Fruit fly (Drosophila melanogaster): ENCODE data around the gene CYLD.

Gene CYLD

DNA sequence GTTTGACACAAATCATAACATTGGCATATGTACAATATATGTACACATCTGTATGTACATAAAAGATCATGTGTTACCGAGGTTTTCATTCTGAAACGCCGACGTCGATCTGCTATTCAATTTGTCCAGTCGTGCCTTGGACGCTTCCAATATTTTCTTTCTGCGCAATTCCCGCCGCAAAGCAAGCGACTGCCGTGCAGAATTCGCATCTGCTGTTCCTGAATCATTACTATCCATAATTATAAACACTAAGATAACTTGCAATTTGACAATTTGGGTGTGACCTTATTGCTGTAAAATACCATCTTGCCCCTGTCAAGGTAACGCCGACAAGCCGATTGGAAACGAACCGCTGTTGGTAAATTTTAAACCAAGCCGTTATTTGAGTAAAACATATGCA, 12.2 kb upstream of the CYLD start (continued):
- peak; percentile 97 for TF ChIP-seq CG30020 (tag; optimal IDR thresholded peaks at IDR 0.05)
- TF ChIP-seq MESR4 (GFP tag; optimal IDR thresholded peaks at IDR 0.05) = peak; percentile 83
- TF ChIP-seq Ets65A (GFP tag) = peak; percentile 54
- TF ChIP-seq CG14710 (tag; optimal IDR thresholded peaks at IDR 0.05) = peak; percentile 23
- peak; percentile 26 for TF ChIP-seq zen (tag; optimal IDR thresholded peaks at IDR 0.05)
- TF ChIP-seq D19B (GFP tag; optimal IDR thresholded peaks at IDR 0.05) = no peak
- TF ChIP-seq CG10462 (GFP tag; optimal IDR thresholded peaks at IDR 0.05) = no peak
- TF ChIP-seq NC2α (GFP tag; optimal IDR thresholded peaks at IDR 0.05) = no peak
- TF ChIP-seq peb (GFP tag; IDR thresholded peaks at IDR 0.05) = no peak
- TF ChIP-seq CG12659 (GFP tag; optimal IDR thresholded peaks at IDR 0.05) = peak; percentile 62
- no peak for TF ChIP-seq CG12769 (tag; optimal IDR thresholded peaks at IDR 0.05)
- peak; percentile 63 for TF ChIP-seq stwl (tag; optimal IDR thresholded peaks at IDR 0.05)
- TF ChIP-seq CG9215 (GFP tag; IDR thresholded peaks at IDR 0.05) = no peak
- no peak for TF ChIP-seq CG16813 (GFP tag; IDR thresholded peaks at IDR 0.05; ENCODE audit: partially characterized antibody)
- TF ChIP-seq zen2 (GFP tag; IDR thresholded peaks at IDR 0.05; ENCODE audit: partially characterized antibody) = no peak
- TF ChIP-seq sens (GFP tag) = peak; percentile 72
- TF ChIP-seq pzg (GFP tag; optimal IDR thresholded peaks at IDR 0.05) = peak; percentile 69
- peak in 1 of 2 experiments; percentile 60 for TF ChIP-seq crp (GFP tag; optimal IDR thresholded peaks at IDR 0.05)
- TF ChIP-seq onecut (GFP tag; IDR thresholded peaks at IDR 0.05) = no peak
- TF ChIP-seq CG13296 (GFP tag; optimal IDR thresholded peaks at IDR 0.05) = peak; percentile 2
- TF ChIP-seq CG13424 (tag; optimal IDR thresholded peaks at IDR 0.05) = no peak
- TF ChIP-seq Elba2 (GFP tag; optimal IDR thresholded peaks at IDR 0.05) = peak; percentile 27
- TF ChIP-seq CG10267 (tag; optimal IDR thresholded peaks at IDR 0.05) = peak; percentile 5
- peak; percentile 31 for TF ChIP-seq E2f2 (GFP tag; IDR thresholded peaks at IDR 0.05)
- TF ChIP-seq CG2202 (tag; optimal IDR thresholded peaks at IDR 0.05) = no peak
- peak; percentile 37 for TF ChIP-seq CG15514 (GFP tag; optimal IDR thresholded peaks at IDR 0.05)
- TF ChIP-seq Sry-δ (GFP tag; optimal IDR thresholded peaks at IDR 0.05) = peak; percentile 42
- TF ChIP-seq CG1024 (GFP tag; IDR thresholded peaks at IDR 0.05) = 0 out of 2 replicates have a peak, but pooled peaks have one; percentile 42
- TF ChIP-seq CTCF (GFP tag; optimal IDR thresholded peaks at IDR 0.05) = no peak
- TF ChIP-seq CG2712 (tag; optimal IDR thresholded peaks at IDR 0.05) = peak; percentile 7
- peak; percentile 34 for TF ChIP-seq CG17802 (tag; optimal IDR thresholded peaks at IDR 0.05)
- peak; percentile 44 for TF ChIP-seq CG2116 (GFP tag; optimal IDR thresholded peaks at IDR 0.05)
- TF ChIP-seq Stat92E (GFP tag; optimal IDR thresholded peaks at IDR 0.05) = no peak
- peak; percentile 21 for TF ChIP-seq phol (tag; optimal IDR thresholded peaks at IDR 0.05)
- peak; percentile 65 for TF ChIP-seq MBD-R2 (GFP tag; IDR thresholded peaks at IDR 0.05)
- TF ChIP-seq hb (GFP tag; IDR thresholded peaks at IDR 0.05; ENCODE audit: partially characterized antibody) = no peak
- 0 out of 3 replicates have a peak, but pooled peaks have one; percentile 12 for TF ChIP-seq CG34224 (GFP tag; IDR thresholded peaks at IDR 0.05; ENCODE audit: partially characterized antibody)
- TF ChIP-seq pros (GFP tag; optimal IDR thresholded peaks at IDR 0.05) = no peak
- TF ChIP-seq sug (tag; optimal IDR thresholded peaks at IDR 0.05) = peak; percentile 12
- peak; percentile 52 for TF ChIP-seq BEAF-32 (GFP tag; optimal IDR thresholded peaks at IDR 0.05)
- peak; percentile 76 for TF ChIP-seq CG4617 (GFP tag; optimal IDR thresholded peaks at IDR 0.05; ENCODE audit: borderline replicate concordance)
- TF ChIP-seq wek (GFP tag; optimal IDR thresholded peaks at IDR 0.05) = peak; percentile 10
- TF ChIP-seq CG1603 (tag; optimal IDR thresholded peaks at IDR 0.05) = peak; percentile 99
- TF ChIP-seq CG7745 (tag; optimal IDR thresholded peaks at IDR 0.05) = no peak
- peak; percentile 43 for TF ChIP-seq Med (GFP tag)
- 0 out of 4 replicates have a peak, but pooled peaks have one; percentile 50 for TF ChIP-seq chinmo (GFP tag; IDR thresholded peaks at IDR 0.05; ENCODE audit: partially characterized antibody)
- TF ChIP-seq unc-4 (GFP tag; IDR thresholded peaks at IDR 0.05; ENCODE audit: partially characterized antibody) = peak; percentile 38; the same call in 1 of the 2 replicates
- TF ChIP-seq Scr (GFP tag; IDR thresholded peaks at IDR 0.05; ENCODE audit: partially characterized antibody) = peak; percentile 33; the same call in 1 of the 2 replicates
- peak; percentile 69 for TF ChIP-seq CG9797 (GFP tag; optimal IDR thresholded peaks at IDR 0.05)
